Worm (Caenorhabditis elegans): Measurements from ENCODE around the gene cyp-32B1.

ce11 chrV:2174465-2174864 is 26.8 kb downstream of the cyp-32B1 start:
- TF ChIP-seq sea-2 (GFP tag; optimal IDR thresholded peaks at IDR 0.05): no peak
- TF ChIP-seq nhr-237 (tag; optimal IDR thresholded peaks at IDR 0.05): no peak
- TF ChIP-seq ceh-82 (tag; optimal IDR thresholded peaks at IDR 0.05): no peak
- TF ChIP-seq nhr-25 (tag; optimal IDR thresholded peaks at IDR 0.05): no peak
- no peak for TF ChIP-seq skn-1 (tag; optimal IDR thresholded peaks at IDR 0.05)
